Fruit fly (Drosophila melanogaster) whole organism, embryonic: ENCODE data around the gene Ctr1A.
A peak's percentile ranks its signal among the peaks of the same experiment; 100 is the strongest.

Experiments
- Aef1 ChIP-seq: fragments of 200-800 bp; sonication (Bioruptor generic); IDR thresholded peaks from 3 replicates; pipeline ENCODE4 v1.3.6; 2022; ENCODE audit warnings: missing biosample characterization, missing genetic modification characterization
- B-H2 ChIP-seq: fragments of 200-800 bp; sonication (Bioruptor generic); optimal IDR thresholded peaks from 2 replicates; lab custom pipeline; 2018; ENCODE audit warnings: missing biosample characterization, mild to moderate bottlenecking, missing genetic modification characterization
- Bdp1 ChIP-seq: fragments of 200-800 bp; sonication (Bioruptor generic); optimal IDR thresholded peaks from 3 replicates; lab custom pipeline; 2016; ENCODE audit warnings: missing biosample characterization, missing genetic modification characterization
- Bgb ChIP-seq: fragments of 200-800 bp; sonication (Bioruptor generic); IDR thresholded peaks from 2 replicates; pipeline ENCODE4 v1.3.6; 2022; ENCODE audit warnings: missing biosample characterization, missing genetic modification characterization; ENCODE audit not compliant: partially characterized antibody
- BtbVII ChIP-seq: fragments of 200-800 bp; sonication (Bioruptor generic); optimal IDR thresholded peaks from 3 replicates; lab custom pipeline; 2017; ENCODE audit warnings: missing biosample characterization, mild to moderate bottlenecking, missing genetic modification characterization
- CG10543 ChIP-seq: fragments of 200-800 bp; sonication (Bioruptor generic); optimal IDR thresholded peaks from 3 replicates; lab custom pipeline; 2017; ENCODE audit warnings: missing biosample characterization, mild to moderate bottlenecking, missing genetic modification characterization, moderate library complexity
- CG11696 ChIP-seq: fragments of 200-800 bp; sonication (Bioruptor generic); IDR thresholded peaks from 2 replicates; pipeline ENCODE4 v1.3.6; 2022; ENCODE audit warnings: missing biosample characterization, missing genetic modification characterization
- CG12299 ChIP-seq: fragments of 200-800 bp; sonication (Bioruptor generic); optimal IDR thresholded peaks from 2 replicates; lab custom pipeline; 2018; ENCODE audit warnings: missing biosample characterization, mild to moderate bottlenecking, missing genetic modification characterization
- CG12391 ChIP-seq: fragments of 200-800 bp; sonication (Bioruptor generic); optimal IDR thresholded peaks from 3 replicates; lab custom pipeline; 2018; ENCODE audit warnings: missing biosample characterization, mild to moderate bottlenecking, missing genetic modification characterization, moderate library complexity
- CG13624 ChIP-seq: fragments of 200-800 bp; sonication (Bioruptor generic); optimal IDR thresholded peaks from 2 replicates; lab custom pipeline; 2016; ENCODE audit warnings: missing biosample characterization, missing genetic modification characterization
- CG13894 ChIP-seq: fragments of 200-800 bp; sonication (Bioruptor generic); optimal IDR thresholded peaks from 3 replicates; lab custom pipeline; 2018; ENCODE audit warnings: missing biosample characterization, mild to moderate bottlenecking, missing genetic modification characterization, moderate library complexity
- CG14710 ChIP-seq: fragments of 200-800 bp; sonication (Bioruptor generic); optimal IDR thresholded peaks from 3 replicates; lab custom pipeline; 2019; ENCODE audit warnings: missing biosample characterization, mild to moderate bottlenecking, missing genetic modification characterization, moderate library complexity
- CG14860 ChIP-seq: fragments of 200-800 bp; sonication (Bioruptor generic); IDR thresholded peaks from 3 replicates; pipeline ENCODE4 v1.3.6; 2022; ENCODE audit warnings: missing biosample characterization, missing genetic modification characterization; ENCODE audit not compliant: partially characterized antibody
- CG15514 ChIP-seq: fragments of 200-800 bp; sonication (Bioruptor generic); optimal IDR thresholded peaks from 3 replicates; lab custom pipeline; 2017; ENCODE audit warnings: missing biosample characterization, missing genetic modification characterization, mild to moderate bottlenecking, moderate library complexity, missing genetic modification reagents
- CG31224 ChIP-seq: fragments of 200-800 bp; sonication (Bioruptor generic); IDR thresholded peaks from 2 replicates; pipeline ENCODE4 v1.3.6; 2022; ENCODE audit warnings: missing biosample characterization, missing genetic modification characterization
- CG3281 ChIP-seq: fragments of 200-800 bp; sonication (Bioruptor generic); optimal IDR thresholded peaks from 3 replicates; lab custom pipeline; 2017; ENCODE audit warnings: missing biosample characterization, mild to moderate bottlenecking, missing genetic modification characterization
- CG3847 ChIP-seq: fragments of 200-800 bp; sonication (Bioruptor generic); IDR thresholded peaks from 2 replicates; pipeline ENCODE4 v1.3.6; 2022; ENCODE audit warnings: missing biosample characterization, missing genetic modification characterization
- CG4617 ChIP-seq: fragments of 200-800 bp; sonication (Bioruptor generic); optimal IDR thresholded peaks from 3 replicates; lab custom pipeline; 2016; ENCODE audit warnings: missing biosample characterization, missing genetic modification characterization, borderline replicate concordance
- CG6791 ChIP-seq: fragments of 200-800 bp; sonication (Bioruptor generic); IDR thresholded peaks from 3 replicates; pipeline ENCODE4 v1.3.6; 2022; ENCODE audit warnings: missing biosample characterization, missing genetic modification characterization; ENCODE audit not compliant: partially characterized antibody
- CG8924 ChIP-seq: fragments of 200-800 bp; optimal IDR thresholded peaks from 3 replicates; lab custom pipeline; 2019; ENCODE audit warnings: missing biosample characterization, mild to moderate bottlenecking, missing genetic modification characterization, moderate library complexity
- Dll ChIP-seq: fragments of 200-800 bp; sonication (Bioruptor generic); IDR thresholded peaks from 4 replicates; pipeline ENCODE4 v1.3.6; 2022; ENCODE audit warnings: missing biosample characterization, missing genetic modification characterization; ENCODE audit not compliant: partially characterized antibody
- Hmr ChIP-seq: fragments of 200-800 bp; sonication (Bioruptor generic); optimal IDR thresholded peaks from 3 replicates; lab custom pipeline; 2017; ENCODE audit warnings: mild to moderate bottlenecking, missing biosample characterization, missing genetic modification reagents, missing genetic modification characterization
- Hr51 ChIP-seq, 2 experiments: fragments of 200-800 bp; sonication (Bioruptor generic); optimal IDR thresholded peaks; 2 replicates in 1 of 2; 3 replicates in 1 of 2; lab custom pipeline; 2016 to 2018; ENCODE audit warnings: missing biosample characterization in 2 of 2, missing genetic modification characterization in 2 of 2, mild to moderate bottlenecking in 1 of 2, moderate library complexity in 1 of 2
- Hr78 ChIP-seq, 2 experiments: fragments of 200-800 bp in 1 of 2; fragments of >200 bp in 1 of 2; sonication (Bioruptor generic) in 1 of 2; optimal IDR thresholded peaks; 2 replicates each; lab custom pipeline; 2017 to 2019; ENCODE audit warnings: missing biosample characterization in 2 of 2, missing genetic modification characterization in 2 of 2, mild to moderate bottlenecking in 1 of 2, moderate library complexity in 1 of 2
- Lhr ChIP-seq: fragments of 200-800 bp; sonication (Bioruptor generic); optimal IDR thresholded peaks from 3 replicates; lab custom pipeline; 2017; ENCODE audit warnings: mild to moderate bottlenecking, missing biosample characterization, missing genetic modification reagents, missing genetic modification characterization
- Meics ChIP-seq: fragments of 200-800 bp; sonication (Bioruptor generic); optimal IDR thresholded peaks from 2 replicates; lab custom pipeline; 2017; ENCODE audit warnings: missing biosample characterization, mild to moderate bottlenecking, missing genetic modification characterization
- Ravus ChIP-seq: fragments of 200-800 bp; sonication (Bioruptor generic); IDR thresholded peaks from 2 replicates; pipeline ENCODE4 v1.3.6; 2022; ENCODE audit warnings: missing biosample characterization, missing genetic modification characterization
- Sry-β ChIP-seq: fragments of 200-800 bp; sonication (Bioruptor generic); optimal IDR thresholded peaks from 2 replicates; lab custom pipeline; 2018; ENCODE audit warnings: missing biosample characterization, mild to moderate bottlenecking, missing genetic modification characterization, moderate library complexity
- Tbp ChIP-seq: fragments of >200 bp; optimal IDR thresholded peaks from 2 replicates; lab custom pipeline; 2018; ENCODE audit warnings: missing biosample characterization, missing genetic modification characterization
- Vsx1 ChIP-seq: fragments of 200-800 bp; sonication (Bioruptor generic); optimal IDR thresholded peaks from 2 replicates; lab custom pipeline; 2017; ENCODE audit warnings: missing biosample characterization, mild to moderate bottlenecking, missing genetic modification characterization, missing genetic modification reagents
- Xbp1 ChIP-seq: fragments of 200-800 bp; sonication (Bioruptor generic); optimal IDR thresholded peaks from 3 replicates; lab custom pipeline; 2016; ENCODE audit warnings: missing biosample characterization, mild to moderate bottlenecking, missing genetic modification characterization
- ato ChIP-seq: fragments of 200-800 bp; sonication (Bioruptor generic); IDR thresholded peaks from 2 replicates; pipeline ENCODE4 v1.3.6; 2022; ENCODE audit warnings: missing biosample characterization, missing genetic modification characterization; ENCODE audit not compliant: partially characterized antibody
- bbx ChIP-seq: fragments of 200-800 bp; sonication (Bioruptor generic); IDR thresholded peaks from 2 replicates; pipeline ENCODE4 v1.3.6; 2022; ENCODE audit warnings: missing biosample characterization, missing genetic modification characterization; ENCODE audit not compliant: partially characterized antibody
- dm ChIP-seq: fragments of 200-800 bp; sonication (Bioruptor generic); optimal IDR thresholded peaks from 3 replicates; lab custom pipeline; 2016; ENCODE audit warnings: missing biosample characterization, missing genetic modification characterization
- knrl ChIP-seq: fragments of 200-800 bp; sonication (Bioruptor generic); IDR thresholded peaks from 3 replicates; pipeline ENCODE4 v1.3.6; 2022; ENCODE audit warnings: missing biosample characterization, missing genetic modification characterization; ENCODE audit not compliant: partially characterized antibody
- lola ChIP-seq, 3 experiments: fragments of >200 bp in 2 of 3; fragments of 200-800 bp in 1 of 3; sonication (Bioruptor generic) in 1 of 3; optimal IDR thresholded peaks; 2 replicates each; lab custom pipeline; 2017 to 2019; ENCODE audit warnings: missing biosample characterization in 3 of 3, missing genetic modification characterization in 3 of 3, mild to moderate bottlenecking in 1 of 3, moderate library complexity in 1 of 3
- mirr ChIP-seq: fragments of 200-800 bp; sonication (Bioruptor generic); optimal IDR thresholded peaks from 3 replicates; lab custom pipeline; 2018; ENCODE audit warnings: missing biosample characterization, mild to moderate bottlenecking, missing genetic modification characterization
- oc ChIP-seq: fragments of 200-800 bp; sonication (Bioruptor generic); optimal IDR thresholded peaks from 2 replicates; lab custom pipeline; 2018; ENCODE audit warnings: missing biosample characterization, mild to moderate bottlenecking, missing genetic modification characterization, moderate library complexity
- pho ChIP-seq: fragments of 200-800 bp; sonication (Bioruptor generic); optimal IDR thresholded peaks from 2 replicates; lab custom pipeline; 2016; ENCODE audit warnings: missing biosample characterization, missing genetic modification characterization
- phol ChIP-seq: fragments of 200-800 bp; sonication (Bioruptor generic); optimal IDR thresholded peaks from 3 replicates; lab custom pipeline; 2018; ENCODE audit warnings: missing biosample characterization, mild to moderate bottlenecking, missing genetic modification characterization, moderate library complexity
- sens ChIP-seq: fragments of 200-800 bp; sonication (Bioruptor generic); peaks from one replicate; lab custom pipeline; 2016; ENCODE audit warnings: missing biosample characterization, missing genetic modification characterization
- sisA ChIP-seq: fragments of 200-800 bp; sonication (Bioruptor generic); IDR thresholded peaks from 2 replicates; pipeline ENCODE4 v1.3.6; 2022; ENCODE audit warnings: missing biosample characterization, missing genetic modification characterization
- ssp ChIP-seq: fragments of 200-800 bp; sonication (Bioruptor generic); IDR thresholded peaks from 2 replicates; pipeline ENCODE4 v1.3.6; 2022; ENCODE audit warnings: missing biosample characterization, missing genetic modification characterization
- tgo ChIP-seq: fragments of 200-800 bp; sonication (Bioruptor generic); IDR thresholded peaks from 3 replicates; pipeline ENCODE4 v1.3.6; 2022; ENCODE audit warnings: missing biosample characterization, missing genetic modification characterization
- trem ChIP-seq: fragments of 200-800 bp; optimal IDR thresholded peaks from 3 replicates; lab custom pipeline; 2019; ENCODE audit warnings: missing biosample characterization, mild to moderate bottlenecking, missing genetic modification characterization, moderate library complexity
- unc-4 ChIP-seq: fragments of 200-800 bp; sonication (Bioruptor generic); IDR thresholded peaks from 2 replicates; pipeline ENCODE4 v1.3.6; 2022; ENCODE audit warnings: missing biosample characterization, missing genetic modification characterization; ENCODE audit not compliant: partially characterized antibody
- unpg ChIP-seq: fragments of 200-800 bp; sonication (Bioruptor generic); optimal IDR thresholded peaks from 3 replicates; lab custom pipeline; 2018; ENCODE audit warnings: missing biosample characterization, mild to moderate bottlenecking, missing genetic modification characterization, moderate library complexity
- zfh1 ChIP-seq: fragments of 200-800 bp; sonication (Bioruptor generic); IDR thresholded peaks from 3 replicates; pipeline ENCODE4 v1.3.6; 2022; ENCODE audit warnings: missing biosample characterization, missing genetic modification characterization

Gene Ctr1A

DNA sequence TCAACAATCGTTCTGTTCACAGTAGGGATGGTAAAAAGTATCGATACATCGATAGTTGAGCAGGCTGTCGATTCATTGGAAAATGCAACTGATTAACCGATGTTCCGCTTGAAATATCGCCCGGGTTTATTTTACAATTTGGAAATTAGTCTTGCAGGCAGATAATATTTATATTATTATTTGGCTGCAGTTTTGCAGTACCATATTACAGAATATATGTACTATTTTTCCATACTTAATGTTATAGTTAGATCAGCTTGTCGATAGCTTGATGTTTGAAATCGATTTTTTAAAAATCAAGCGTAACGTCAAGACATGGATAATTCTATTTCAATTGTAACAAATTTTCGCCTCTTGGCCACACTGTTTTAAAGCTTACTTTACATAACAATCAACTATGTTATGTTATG is 33.5 kb downstream of the Ctr1A start, which contains the start of gene CG14442 (continued):
- peak; percentile 45; the same call in 1 of the 2 replicates for TF ChIP-seq CG3847 (GFP tag; lab: Robert Waterston, UW)
- peak; percentile 1 for TF ChIP-seq CG10543 (GFP tag; lab: Kevin White, UChicago)
- no peak for TF ChIP-seq Vsx1
- TF ChIP-seq sens (GFP tag; lab: Kevin White, UChicago): peak; percentile 84
- TF ChIP-seq mirr: no peak
- peak; percentile 33 for TF ChIP-seq CG4617 (GFP tag; lab: Kevin White, UChicago)
- peak; percentile 93 for TF ChIP-seq Bgb
- peak; percentile 41 for TF ChIP-seq B-H2 (GFP tag; lab: Kevin White, UChicago)
- peak; percentile 49; the same call in 1 of the 3 replicates for TF ChIP-seq zfh1
- no peak for TF ChIP-seq tgo
- TF ChIP-seq Lhr (GFP tag; lab: Kevin White, UChicago): peak; percentile 52
- TF ChIP-seq CG11696 (GFP tag; lab: Robert Waterston, UW): no peak
- TF ChIP-seq unpg: peak; percentile 23
- peak; percentile 93 for TF ChIP-seq unc-4 (GFP tag; lab: Robert Waterston, UW)
- TF ChIP-seq CG31224 (GFP tag; lab: Robert Waterston, UW): peak; percentile 11; the same call in 1 of the 2 replicates
- peak; percentile 59 for TF ChIP-seq phol (tag; lab: Kevin White, UChicago)
- TF ChIP-seq Aef1 (GFP tag; lab: Robert Waterston, UW): 0 out of 3 replicates have a peak, but pooled peaks have one; percentile 14
- peak; percentile 56 for TF ChIP-seq Hmr (GFP tag; lab: Kevin White, UChicago)
- peak; percentile 29 for TF ChIP-seq CG12299 (tag; lab: Kevin White, UChicago)
- TF ChIP-seq Bdp1 (GFP tag; lab: Kevin White, UChicago): no peak
- peak; percentile 91 for TF ChIP-seq ato (GFP tag; lab: Robert Waterston, UW)
- peak; percentile 20 for TF ChIP-seq CG3281 (GFP tag; lab: Kevin White, UChicago)
- peak; percentile 65 for TF ChIP-seq CG15514 (GFP tag; lab: Kevin White, UChicago)
- TF ChIP-seq ssp: peak; percentile 28; the same call in 1 of the 2 replicates
- TF ChIP-seq trem (tag; lab: Kevin White, UChicago): peak; percentile 48
- peak; percentile 11 for TF ChIP-seq Meics (GFP tag; lab: Kevin White, UChicago)
- TF ChIP-seq Hr51 (GFP tag; optimal IDR thresholded peaks at IDR 0.05; lab: Kevin White, UChicago): peak; percentile 21 to 29
- TF ChIP-seq sisA (GFP tag; lab: Robert Waterston, UW): no peak
- TF ChIP-seq oc (tag; lab: Kevin White, UChicago): no peak
- peak; percentile 92 for TF ChIP-seq CG6791
- TF ChIP-seq CG13624: peak; percentile 6
- TF ChIP-seq Hr78 (GFP tag; optimal IDR thresholded peaks at IDR 0.05; lab: Kevin White, UChicago): no peak
- no peak for TF ChIP-seq dm
- TF ChIP-seq CG12391 (tag; lab: Kevin White, UChicago): peak; percentile 46
- peak; percentile 24 for TF ChIP-seq pho
- TF ChIP-seq Dll (GFP tag; lab: Robert Waterston, UW): peak; percentile 95
- peak; percentile 31 for TF ChIP-seq Xbp1 (GFP tag; lab: Kevin White, UChicago)
- TF ChIP-seq Tbp (GFP tag; lab: Kevin White, UChicago): no peak
- TF ChIP-seq BtbVII (GFP tag; lab: Kevin White, UChicago): peak; percentile 27
- TF ChIP-seq Ravus (GFP tag; lab: Robert Waterston, UW): no peak
- peak; percentile 93 for TF ChIP-seq knrl (GFP tag; lab: Robert Waterston, UW)
- TF ChIP-seq CG14860 (GFP tag; lab: Robert Waterston, UW): peak; percentile 92
- TF ChIP-seq CG8924 (tag; lab: Kevin White, UChicago): peak; percentile 29
- peak in 1 of 3 experiments; percentile 15 for TF ChIP-seq lola (GFP tag; optimal IDR thresholded peaks at IDR 0.05; lab: Kevin White, UChicago)
- TF ChIP-seq Sry-β: no peak
- peak; percentile 91 for TF ChIP-seq bbx (GFP tag; lab: Robert Waterston, UW)
- TF ChIP-seq CG14710 (tag; lab: Kevin White, UChicago): peak; percentile 66
- TF ChIP-seq CG13894 (tag; lab: Kevin White, UChicago): peak; percentile 66
